Fruit fly (Drosophila melanogaster) ovary, adult (tissue): ENCODE results near the gene SMC3.

Experiments
- CG17801 ChIP-seq: fragments of 200-800 bp; optimal IDR thresholded peaks from 2 replicates; lab custom pipeline; 2019; ENCODE audit warnings: missing biosample characterization, mild to moderate bottlenecking, missing genetic modification characterization, moderate library complexity; ENCODE audit not compliant: partially characterized antibody

The SMC3 gene

dm6 chrX:16570572-16571224 is 22.5 kb downstream of the SMC3 start:
- no peak for TF ChIP-seq CG17801 (GFP tag; lab: Kevin White, UChicago)

- TF ChIP-seq CG17801 (GFP tag; lab: Kevin White, UChicago) = no peak
Measured at dm6 chrX:16565377-16565776, 27.9 kb downstream of the SMC3 start.

- no peak for TF ChIP-seq CG17801 (GFP tag; lab: Kevin White, UChicago)
Measured at dm6 chrX:16562259-16562658, 31.0 kb downstream of the SMC3 start.

- TF ChIP-seq CG17801 (GFP tag; lab: Kevin White, UChicago) = peak; percentile 53
Measured at dm6 chrX:16559514-16560510, 33.4 kb downstream of the SMC3 start, which contains the start of gene Pp2B-14D. Gene Pp2B-14D (minus strand): TSS chrX:16560016.

- no peak for TF ChIP-seq CG17801 (GFP tag; lab: Kevin White, UChicago)
Measured at dm6 chrX:16553542-16554182, 39.6 kb downstream of the SMC3 start, which contains the start of gene Arp2. Gene Arp2 (minus strand): TSS chrX:16553968.

- TF ChIP-seq CG17801 (GFP tag; lab: Kevin White, UChicago) = no peak
Measured at dm6 chrX:16552968-16553417, 40.2 kb downstream of the SMC3 start.

- peak; percentile 79 for TF ChIP-seq CG17801 (GFP tag; lab: Kevin White, UChicago)
Measured at dm6 chrX:16552567-16552966, 40.7 kb downstream of the SMC3 start.

dm6 chrX:16547390-16547789 is 45.8 kb downstream of the SMC3 start, which contains the start of gene CG9902:
Gene CG9902 (minus strand): TSS chrX:16547520.
- TF ChIP-seq CG17801 (GFP tag; lab: Kevin White, UChicago) = no peak

- no peak for TF ChIP-seq CG17801 (GFP tag; lab: Kevin White, UChicago)
Measured at dm6 chrX:16540802-16541346, 52.4 kb downstream of the SMC3 start, which contains the start of gene CG9903. Gene CG9903 (minus strand): TSS chrX:16540852.
